Worm (Caenorhabditis elegans) whole organism, late embryonic: ENCODE data around the gene B0563.1.
"Not testable (repeated sequence)": the region's sequence is repeated elsewhere in the genome, so short reads cannot be mapped to it uniquely, and the experiment has no call there.

ENCODE experiments used
- C08G9.2 ChIP-seq: sonication (generic microtip); optimal IDR thresholded peaks from 2 replicates; lab custom pipeline; 2016; ENCODE audit warnings: mild to moderate bottlenecking, missing genetic modification characterization, moderate library complexity, missing compliant biosample characterization
- C38D4.7 ChIP-seq: fragments of 200-800 bp; sonication (Bioruptor generic); optimal IDR thresholded peaks from 2 replicates; lab custom pipeline; 2018; ENCODE audit warnings: mild to moderate bottlenecking, missing genetic modification characterization, moderate library complexity, missing compliant biosample characterization
- F13H6.1 ChIP-seq: sonication (generic microtip); optimal IDR thresholded peaks from 2 replicates; lab custom pipeline; 2016; ENCODE audit warnings: missing genetic modification characterization, missing compliant biosample characterization
- K09A11.1 ChIP-seq: sonication (generic microtip); optimal IDR thresholded peaks from 2 replicates; lab custom pipeline; 2017; ENCODE audit warnings: antibody characterized with exemption, mild to moderate bottlenecking, missing genetic modification characterization, missing compliant biosample characterization; ENCODE audit not compliant: insufficient read depth
- Y22D7AL.16 ChIP-seq: sonication (generic microtip); optimal IDR thresholded peaks from 2 replicates; lab custom pipeline; 2016; ENCODE audit warnings: missing genetic modification characterization, missing compliant biosample characterization
- ceh-2 ChIP-seq: sonication (generic microtip); optimal IDR thresholded peaks from 2 replicates; lab custom pipeline; 2016; ENCODE audit warnings: missing genotype, missing genetic modification characterization, missing compliant biosample characterization
- ceh-30 ChIP-seq: fragments of 150-350 bp; optimal IDR thresholded peaks from 2 replicates; lab custom pipeline; 2014; ENCODE audit warnings: missing biosample characterization, missing genetic modification characterization
- ceh-34 ChIP-seq: sonication (generic microtip); optimal IDR thresholded peaks from 2 replicates; lab custom pipeline; 2016; ENCODE audit warnings: mild to moderate bottlenecking, missing genetic modification characterization, missing compliant biosample characterization
- ceh-45 ChIP-seq: fragments of 200-800 bp; sonication (Bioruptor generic); IDR thresholded peaks from 2 replicates; pipeline ENCODE4 v1.3.6; 2022; ENCODE audit warnings: missing genetic modification reagents, missing genetic modification characterization, missing compliant biosample characterization
- ceh-48 ChIP-seq: sonication (generic microtip); optimal IDR thresholded peaks from 2 replicates; lab custom pipeline; 2016; ENCODE audit warnings: missing genetic modification characterization, inconsistent platforms, missing compliant biosample characterization
- ceh-6 ChIP-seq: fragments of 200-800 bp; sonication (Bioruptor generic); optimal IDR thresholded peaks from 2 replicates; lab custom pipeline; 2018; ENCODE audit warnings: mild to moderate bottlenecking, missing genetic modification characterization, missing compliant biosample characterization
- dve-1 ChIP-seq: sonication (generic microtip); optimal IDR thresholded peaks from 2 replicates; lab custom pipeline; 2017; ENCODE audit warnings: antibody characterized with exemption, mild to moderate bottlenecking, missing genetic modification characterization, missing compliant biosample characterization
- elt-4 ChIP-seq: sonication (generic microtip); optimal IDR thresholded peaks from 2 replicates; lab custom pipeline; 2016; ENCODE audit warnings: missing genetic modification characterization, missing compliant biosample characterization
- eyg-1 ChIP-seq: sonication (generic microtip); optimal IDR thresholded peaks from 2 replicates; lab custom pipeline; 2016; ENCODE audit warnings: missing genotype, missing genetic modification characterization, missing compliant biosample characterization
- fax-1 ChIP-seq: sonication (generic microtip); optimal IDR thresholded peaks from 2 replicates; lab custom pipeline; 2016; ENCODE audit warnings: missing genotype, missing genetic modification characterization, missing compliant biosample characterization
- fkh-10 ChIP-seq: fragments of 150-350 bp; optimal IDR thresholded peaks from 2 replicates; lab custom pipeline; 2014; ENCODE audit warnings: missing biosample characterization, missing genetic modification reagents, missing genetic modification characterization
- gmeb-2 ChIP-seq: sonication (generic microtip); optimal IDR thresholded peaks from 2 replicates; lab custom pipeline; 2016; ENCODE audit warnings: missing genetic modification characterization, inconsistent platforms, missing compliant biosample characterization
- hlh-13 ChIP-seq: fragments of 200-800 bp; sonication (Bioruptor generic); optimal IDR thresholded peaks from 2 replicates; lab custom pipeline; 2018; ENCODE audit warnings: mild to moderate bottlenecking, missing genetic modification characterization, missing compliant biosample characterization
- hlh-30 ChIP-seq: sonication (generic microtip); optimal IDR thresholded peaks from 2 replicates; lab custom pipeline; 2017; ENCODE audit warnings: antibody characterized with exemption, missing genetic modification characterization, missing compliant biosample characterization; ENCODE audit not compliant: insufficient read depth
- nfya-1 ChIP-seq: sonication (generic microtip); optimal IDR thresholded peaks from 2 replicates; lab custom pipeline; 2017; ENCODE audit warnings: missing genetic modification characterization, mild to moderate bottlenecking, missing compliant biosample characterization, antibody characterized with exemption, moderate library complexity
- nhr-11 ChIP-seq: fragments of 150-350 bp; optimal IDR thresholded peaks from 2 replicates; lab custom pipeline; 2014; ENCODE audit warnings: missing biosample characterization, missing genetic modification characterization
- odd-2 ChIP-seq: sonication (generic microtip); optimal IDR thresholded peaks from 2 replicates; lab custom pipeline; 2017; ENCODE audit warnings: antibody characterized with exemption, mild to moderate bottlenecking, missing genetic modification characterization, missing compliant biosample characterization
- pax-1 ChIP-seq: fragments of 150-350 bp; optimal IDR thresholded peaks from 2 replicates; lab custom pipeline; 2014; ENCODE audit warnings: missing biosample characterization, missing genetic modification characterization
- pha-2 ChIP-seq: sonication (generic microtip); optimal IDR thresholded peaks from 2 replicates; lab custom pipeline; 2017; ENCODE audit warnings: mild to moderate bottlenecking, missing genetic modification characterization, missing compliant biosample characterization
- pha-4 ChIP-seq: fragments of 150-350 bp; optimal IDR thresholded peaks from 2 replicates; lab custom pipeline; 2018; ENCODE audit warnings: missing biosample characterization, missing genetic modification reagents, missing genetic modification characterization
- pros-1 ChIP-seq: fragments of 150-350 bp; optimal IDR thresholded peaks from 2 replicates; lab custom pipeline; 2014; ENCODE audit warnings: missing biosample characterization, missing genetic modification reagents, missing genetic modification characterization
- rnt-1 ChIP-seq: sonication (generic microtip); optimal IDR thresholded peaks from 2 replicates; lab custom pipeline; 2016; ENCODE audit warnings: missing genetic modification characterization, missing compliant biosample characterization
- sdc-2 ChIP-seq: sonication (generic microtip); optimal IDR thresholded peaks from 2 replicates; lab custom pipeline; 2016; ENCODE audit warnings: missing genotype, missing genetic modification characterization, missing compliant biosample characterization
- sox-2 ChIP-seq: fragments of 200-800 bp; sonication (Bioruptor generic); IDR thresholded peaks from 2 replicates; pipeline ENCODE4 v1.3.6; 2022; ENCODE audit warnings: missing genetic modification reagents, missing genetic modification characterization, missing compliant biosample characterization
- unc-42 ChIP-seq: sonication (generic microtip); optimal IDR thresholded peaks from 2 replicates; lab custom pipeline; 2016; ENCODE audit warnings: missing genotype, missing genetic modification characterization, missing compliant biosample characterization
- unc-86 ChIP-seq: sonication (generic microtip); optimal IDR thresholded peaks from 2 replicates; lab custom pipeline; 2016; ENCODE audit warnings: missing genetic modification characterization, missing compliant biosample characterization
- zip-5 ChIP-seq: sonication (generic microtip); optimal IDR thresholded peaks from 2 replicates; lab custom pipeline; 2016; ENCODE audit warnings: missing genetic modification characterization, missing compliant biosample characterization
- ztf-16 ChIP-seq: sonication (generic microtip); optimal IDR thresholded peaks from 2 replicates; lab custom pipeline; 2017; ENCODE audit warnings: missing genetic modification characterization, missing compliant biosample characterization

B0563.1 gene

DNA sequence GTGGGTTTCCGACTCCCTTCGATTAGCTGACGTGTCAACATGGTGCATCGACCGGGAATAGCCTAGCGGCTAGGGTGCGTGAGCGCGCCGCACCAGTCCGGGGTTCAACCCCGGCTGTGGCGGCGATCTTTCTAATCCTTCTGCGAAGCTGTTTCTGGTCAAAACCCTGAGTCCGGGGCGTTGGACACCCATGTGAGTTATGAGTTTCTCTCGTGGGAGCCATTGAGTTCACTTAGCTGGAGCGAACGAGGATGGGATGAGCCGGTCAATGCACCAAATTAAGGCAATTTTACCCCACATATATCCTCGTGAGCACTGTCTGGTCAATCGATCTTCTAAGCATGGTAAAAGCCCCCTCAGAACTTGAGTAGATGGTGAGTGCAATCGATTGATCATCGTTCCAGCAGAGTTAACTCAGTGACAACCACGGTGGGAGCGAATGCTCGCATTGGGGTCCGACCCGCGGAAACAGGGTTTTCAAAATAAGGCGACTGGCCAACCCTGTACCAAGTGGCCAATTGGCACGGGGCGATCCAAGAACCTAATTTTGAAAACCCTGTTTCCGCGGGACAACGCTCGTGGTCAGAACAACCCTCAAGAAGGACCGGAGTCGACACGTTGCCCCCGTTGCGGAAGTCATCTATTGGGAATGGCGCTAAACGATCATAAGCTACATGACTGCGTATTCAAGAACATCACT, 20.6 kb downstream of the B0563.1 start, which contains the start of gene Y81B9A.1:
Gene Y81B9A.1 (plus strand): TSS at position 650 of the 700 bp plus-strand sequence.
- no peak for TF ChIP-seq F13H6.1 (tag; lab: Kevin White, UChicago)
- TF ChIP-seq K09A11.1 (tag; lab: Kevin White, UChicago), result no peak
- TF ChIP-seq pha-2 (tag; lab: Kevin White, UChicago), result no peak
- TF ChIP-seq ceh-45 (GFP tag; lab: Robert Waterston, UW), result no peak
- TF ChIP-seq odd-2, result no peak
- no peak for TF ChIP-seq hlh-30 (tag; lab: Kevin White, UChicago)
- TF ChIP-seq elt-4 (tag; lab: Kevin White, UChicago), result no peak
- no peak for TF ChIP-seq ceh-34 (tag; lab: Kevin White, UChicago)
- TF ChIP-seq hlh-13, result no peak
- TF ChIP-seq C08G9.2 (tag; lab: Kevin White, UChicago), result no peak

ce11 chrX:9194081-9194480, 22.7 kb downstream of the B0563.1 start:
- TF ChIP-seq rnt-1 (no peak), unc-42 (tag; lab: Kevin White, UChicago) (no peak), elt-4 (tag; lab: Kevin White, UChicago) (no peak), ceh-30 (no peak), fax-1 (tag; lab: Kevin White, UChicago) (no peak), nhr-11 (tag; lab: Kevin White, UChicago) (no peak)
- TF ChIP-seq, all 69 proteins: peak for 0

ce11 chrX:9195375-9196098, 24.2 kb downstream of the B0563.1 start:
- TF ChIP-seq sox-2 (GFP tag; lab: Robert Waterston, UW), result no peak
- TF ChIP-seq pax-1 (tag; lab: Kevin White, UChicago), result no peak
- TF ChIP-seq ceh-48, result no peak
- no peak for TF ChIP-seq ztf-16 (tag; lab: Kevin White, UChicago)
- TF ChIP-seq C38D4.7, result no peak
- TF ChIP-seq pros-1 (tag; lab: Kevin White, UChicago), result no peak
- no peak for TF ChIP-seq elt-4 (tag; lab: Kevin White, UChicago)
- TF ChIP-seq pha-4 (tag; lab: Kevin White, UChicago), result no peak
- TF ChIP-seq sdc-2 (tag; lab: Kevin White, UChicago), result no peak

ce11 chrX:9203468-9203867, 32.1 kb downstream of the B0563.1 start, which contains the start of gene crb-3:
Gene crb-3 (plus strand): TSS chrX:9203768.
- not testable (repeated sequence) for TF ChIP-seq ceh-2 (tag; lab: Kevin White, UChicago); unc-42 (tag; lab: Kevin White, UChicago); ceh-6 (GFP tag; lab: Kevin White, UChicago)

DNA sequence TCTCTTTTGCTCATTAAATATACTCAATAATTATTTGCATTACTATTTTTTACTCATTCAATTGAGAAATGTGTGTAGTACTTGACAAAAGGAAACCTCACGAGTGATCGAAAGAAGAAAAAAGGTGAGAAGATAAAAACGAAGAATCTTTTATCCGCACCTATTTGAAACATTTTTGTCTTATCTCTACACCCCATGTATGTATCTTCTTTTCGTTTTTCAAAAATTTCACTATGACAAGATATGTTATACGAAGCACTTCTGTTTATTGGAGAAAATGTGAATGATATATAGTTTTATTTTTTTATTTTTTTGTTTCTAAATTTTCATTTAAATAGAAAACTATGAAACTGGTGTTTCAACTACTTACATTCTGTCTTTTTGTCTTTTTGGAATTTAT, 33.6 kb downstream of the B0563.1 start:
- TF ChIP-seq C08G9.2 (tag; lab: Kevin White, UChicago), result no peak
- TF ChIP-seq dve-1 (tag; lab: Kevin White, UChicago), result no peak
- TF ChIP-seq fkh-10, result no peak
- no peak for TF ChIP-seq Y22D7AL.16
- TF ChIP-seq unc-86 (tag; lab: Kevin White, UChicago), result no peak
- TF ChIP-seq ceh-30, result no peak
- no peak for TF ChIP-seq eyg-1 (tag; lab: Kevin White, UChicago)
- no peak for TF ChIP-seq zip-5 (tag; lab: Kevin White, UChicago)
- no peak for TF ChIP-seq nfya-1 (tag; lab: Kevin White, UChicago)
- TF ChIP-seq gmeb-2 (tag; lab: Kevin White, UChicago), result no peak
